Fruit fly (Drosophila melanogaster) whole organism, adult: ENCODE measurements around the gene CG14223.

Experiments
- CG12768 ChIP-seq: fragments of 200-800 bp; sonication (Bioruptor generic); optimal IDR thresholded peaks from 2 replicates; lab custom pipeline; 2017; ENCODE audit warnings: missing biosample characterization, missing genetic modification characterization, mild to moderate bottlenecking, moderate library complexity, missing genetic modification reagents
- CG14711 ChIP-seq: fragments of 200-800 bp; sonication (Bioruptor generic); optimal IDR thresholded peaks from 2 replicates; lab custom pipeline; 2018; ENCODE audit warnings: missing biosample characterization, mild to moderate bottlenecking, missing genetic modification characterization, moderate library complexity
- CG33017 ChIP-seq: fragments of 200-800 bp; sonication (Bioruptor generic); optimal IDR thresholded peaks from 2 replicates; lab custom pipeline; 2018; ENCODE audit warnings: missing biosample characterization, mild to moderate bottlenecking, missing genetic modification characterization, moderate library complexity
- CG7101 ChIP-seq: fragments of 200-800 bp; sonication (Bioruptor generic); optimal IDR thresholded peaks from 2 replicates; lab custom pipeline; 2018; ENCODE audit warnings: missing biosample characterization, mild to moderate bottlenecking, missing genetic modification characterization, moderate library complexity
- Clk ChIP-seq: fragments of 200-800 bp; sonication (Bioruptor generic); optimal IDR thresholded peaks from 2 replicates; lab custom pipeline; 2017; ENCODE audit warnings: missing biosample characterization, missing genetic modification characterization
- Crg-1 ChIP-seq: fragments of 200-800 bp; sonication (Bioruptor generic); optimal IDR thresholded peaks from 2 replicates; lab custom pipeline; 2016; ENCODE audit warnings: missing biosample characterization, missing genetic modification characterization
- Hr96 ChIP-seq: fragments of 200-800 bp; sonication (Bioruptor generic); optimal IDR thresholded peaks from 2 replicates; lab custom pipeline; 2016; ENCODE audit warnings: missing biosample characterization, missing genetic modification characterization
- Mnt ChIP-seq: fragments of 200-800 bp; sonication (Bioruptor generic); optimal IDR thresholded peaks from 2 replicates; lab custom pipeline; 2016; ENCODE audit warnings: missing biosample characterization, mild to moderate bottlenecking, missing genetic modification characterization
- bab1 ChIP-seq: fragments of 200-800 bp; sonication (Bioruptor generic); optimal IDR thresholded peaks from 3 replicates; lab custom pipeline; 2019; ENCODE audit warnings: missing biosample characterization, mild to moderate bottlenecking, missing genetic modification characterization, moderate library complexity
- kay ChIP-seq: fragments of 200-800 bp; sonication (Bioruptor generic); peaks from one replicate; lab custom pipeline; 2016; ENCODE audit warnings: missing biosample characterization, missing genetic modification characterization, borderline replicate concordance
- ovo ChIP-seq: fragments of 200-800 bp; sonication (Bioruptor generic); optimal IDR thresholded peaks from 2 replicates; lab custom pipeline; 2016; ENCODE audit warnings: missing biosample characterization, missing genetic modification characterization
- pad ChIP-seq: fragments of 200-800 bp; sonication (Bioruptor generic); optimal IDR thresholded peaks from 3 replicates; lab custom pipeline; 2017; ENCODE audit warnings: missing biosample characterization, missing genetic modification characterization, mild to moderate bottlenecking, moderate library complexity, missing genetic modification reagents

- peak; percentile 68 for TF ChIP-seq bab1
- TF ChIP-seq kay = peak; percentile 61
- TF ChIP-seq Crg-1 (GFP tag; lab: Kevin White, UChicago) = no peak
- peak; percentile 63 for TF ChIP-seq CG7101 (tag; lab: Kevin White, UChicago)
- TF ChIP-seq CG33017 (tag; lab: Kevin White, UChicago) = no peak
- peak; percentile 45 for TF ChIP-seq CG12768 (GFP tag; lab: Kevin White, UChicago)
- TF ChIP-seq Mnt (GFP tag; lab: Kevin White, UChicago) = peak; percentile 69
- TF ChIP-seq Hr96 = peak; percentile 79
- peak; percentile 8 for TF ChIP-seq Clk (GFP tag; lab: Kevin White, UChicago)
- no peak for TF ChIP-seq ovo (GFP tag; lab: Kevin White, UChicago)
- peak; percentile 51 for TF ChIP-seq pad (GFP tag; lab: Kevin White, UChicago)
- peak; percentile 43 for TF ChIP-seq CG14711 (tag; lab: Kevin White, UChicago)
Measured at dm6 chrX:19666991-19667409, 3.2 kb upstream of the CG14223 start, which contains the start of gene Zw.
